Fruit fly (Drosophila melanogaster): ENCODE measurements around the gene Cht6.

DNA sequence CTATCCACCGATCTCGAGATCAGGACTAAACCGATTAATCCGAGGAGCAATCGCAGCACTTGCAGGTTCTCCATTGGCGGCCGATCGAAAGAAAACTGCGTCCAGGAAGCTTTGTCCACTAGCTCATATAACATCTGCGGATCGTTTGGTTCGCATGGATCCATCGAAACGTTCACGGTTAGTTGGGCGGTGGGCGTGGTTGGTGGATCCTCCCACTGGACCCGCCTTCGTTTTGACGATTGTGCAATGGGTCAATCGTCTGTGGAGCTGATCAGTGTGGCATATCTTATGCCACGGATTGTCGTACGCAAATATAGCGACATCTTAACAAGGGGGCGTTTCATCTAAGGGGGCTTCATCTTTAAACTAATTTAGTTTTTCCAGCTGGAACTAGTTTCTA is 36.2 kb upstream of the Cht6 start, which contains the start of gene CG15252:
- TF ChIP-seq CG8478 (optimal IDR thresholded peaks at IDR 0.05) (no peak), CTCF (optimal IDR thresholded peaks at IDR 0.05) (no peak)
